Worm (Caenorhabditis elegans) whole organism, L4/young adult: ENCODE data around the gene fozi-1.

Experiments
- W03F9.2 ChIP-seq: fragments of 150-350 bp; optimal IDR thresholded peaks from 2 replicates; lab custom pipeline; 2014; ENCODE audit warnings: missing biosample characterization, missing genetic modification characterization
- him-1 ChIP-seq: sonication (generic microtip); optimal IDR thresholded peaks from 2 replicates; lab custom pipeline; 2016; ENCODE audit warnings: missing genotype, missing genetic modification reagents, missing genetic modification characterization, missing compliant biosample characterization

DNA sequence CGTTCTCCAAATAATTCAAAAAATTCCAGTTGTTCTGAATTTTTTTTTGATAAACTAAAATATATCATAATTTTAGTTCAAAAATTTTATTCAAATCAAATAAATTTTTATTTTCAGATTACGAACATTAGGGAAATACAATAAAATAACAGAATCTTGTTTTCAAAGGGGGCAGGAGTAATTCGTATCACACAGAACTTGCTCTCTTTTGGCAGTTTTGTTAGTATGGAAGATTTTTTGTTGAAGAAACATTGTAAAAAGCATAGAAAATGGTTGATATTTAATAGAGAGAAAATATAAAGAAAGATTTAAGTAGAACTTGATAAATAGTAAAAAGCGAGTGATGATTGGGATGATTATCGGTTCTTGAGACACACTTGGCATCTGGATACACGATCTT, 55.2 kb downstream of the fozi-1 start:
- TF ChIP-seq him-1 (tag; lab: Kevin White, UChicago) = no peak
- no peak for TF ChIP-seq W03F9.2 (tag; lab: Kevin White, UChicago)
